Worm (Caenorhabditis elegans) whole organism, L4/young adult: ENCODE results near the gene F53E4.1.
"Not testable (repeated sequence)": the region's sequence is repeated elsewhere in the genome, so short reads cannot be mapped to it uniquely, and the experiment has no call there.

Experiments
- W03F9.2 ChIP-seq: fragments of 150-350 bp; optimal IDR thresholded peaks from 2 replicates; lab custom pipeline; 2014; ENCODE audit warnings: missing biosample characterization, missing genetic modification characterization
- dao-5 ChIP-seq: sonication (generic microtip); optimal IDR thresholded peaks from 2 replicates; lab custom pipeline; 2016; ENCODE audit warnings: missing genotype, missing genetic modification characterization, moderate library complexity, missing compliant biosample characterization
- him-1 ChIP-seq: sonication (generic microtip); optimal IDR thresholded peaks from 2 replicates; lab custom pipeline; 2016; ENCODE audit warnings: missing genotype, missing genetic modification reagents, missing genetic modification characterization, missing compliant biosample characterization

Gene F53E4.1

ce11 chrV:15674899-15675298, 6.8 kb upstream of the F53E4.1 start:
- TF ChIP-seq him-1 (tag; lab: Kevin White, UChicago) (no peak), dao-5 (no peak), W03F9.2 (no peak)

- TF ChIP-seq him-1 (tag; lab: Kevin White, UChicago) (no peak), dao-5 (no peak), W03F9.2 (no peak)
Observed at ce11 chrV:15673707-15674106, 5.6 kb upstream of the F53E4.1 start, which contains the start of gene nhr-51. nhr-51 (plus strand) TSS chrV:15674007.

ce11 chrV:15670139-15670538, 2.0 kb upstream of the F53E4.1 start, which contains the start of gene K06B4.15:
K06B4.15 (plus strand) TSS chrV:15670439.
- not testable (repeated sequence) for TF ChIP-seq dao-5; W03F9.2; him-1 (tag; lab: Kevin White, UChicago)

ce11 chrV:15668870-15669269, 770 bp upstream of the F53E4.1 start, which contains the start of gene K06B4.4:
K06B4.4 (plus strand) TSS chrV:15669170.
- TF ChIP-seq him-1 (tag; lab: Kevin White, UChicago) = no peak

ce11 chrV:15666718-15667117, 1.4 kb downstream of the F53E4.1 start:
- TF ChIP-seq dao-5 = no peak
- TF ChIP-seq W03F9.2 = no peak
- no peak for TF ChIP-seq him-1 (tag; lab: Kevin White, UChicago)

DNA sequence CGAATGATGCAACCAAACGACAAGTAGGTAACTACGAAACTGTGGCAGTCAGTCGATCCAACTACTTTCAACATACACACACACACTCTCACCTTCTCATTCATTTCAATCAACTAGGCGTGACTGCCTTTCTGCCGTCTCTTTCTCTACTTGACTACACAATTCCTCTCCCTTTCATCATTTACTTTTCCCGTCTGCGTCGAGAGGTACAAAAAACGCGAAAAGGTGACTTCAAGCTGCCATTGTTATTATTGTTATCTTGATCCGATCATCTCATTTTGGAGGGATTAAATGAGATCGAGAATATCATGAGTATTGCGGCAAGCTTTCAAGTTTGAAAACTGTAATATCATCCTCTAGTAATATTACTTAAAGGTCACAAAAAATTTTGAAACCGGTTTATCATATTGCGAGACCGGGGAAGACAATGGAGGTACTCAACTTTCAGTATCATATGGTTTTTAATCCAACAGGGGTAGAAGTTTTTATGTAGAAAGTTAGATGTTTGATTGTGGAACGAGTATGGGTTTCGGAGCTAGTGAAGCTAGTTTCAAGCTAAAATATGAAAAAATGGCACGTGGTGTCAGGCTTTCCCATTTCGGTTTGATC, 3.9 kb downstream of the F53E4.1 start:
- TF ChIP-seq dao-5 (no peak), him-1 (tag; lab: Kevin White, UChicago) (no peak), W03F9.2 (no peak)

DNA sequence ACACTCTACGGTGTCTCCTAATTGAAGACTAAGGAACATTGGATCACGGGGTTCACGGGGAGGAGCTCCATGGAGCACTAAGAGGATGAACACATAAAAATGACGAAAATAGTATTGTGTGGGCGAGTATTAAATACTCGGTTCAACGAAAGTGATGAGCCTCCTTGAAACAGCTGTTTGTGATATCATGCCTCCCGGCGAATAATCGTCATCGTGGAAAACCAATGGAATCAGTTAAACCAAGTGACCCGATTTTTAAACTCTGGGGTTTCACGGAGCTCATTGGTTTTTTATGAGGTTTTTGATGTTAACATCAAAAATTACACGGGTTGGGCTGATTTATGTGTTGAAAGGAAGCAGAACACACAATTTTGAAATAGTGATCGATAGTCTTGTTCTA, 6.5 kb downstream of the F53E4.1 start:
- TF ChIP-seq dao-5 = no peak
- no peak for TF ChIP-seq him-1 (tag; lab: Kevin White, UChicago)
- TF ChIP-seq W03F9.2 = no peak

DNA sequence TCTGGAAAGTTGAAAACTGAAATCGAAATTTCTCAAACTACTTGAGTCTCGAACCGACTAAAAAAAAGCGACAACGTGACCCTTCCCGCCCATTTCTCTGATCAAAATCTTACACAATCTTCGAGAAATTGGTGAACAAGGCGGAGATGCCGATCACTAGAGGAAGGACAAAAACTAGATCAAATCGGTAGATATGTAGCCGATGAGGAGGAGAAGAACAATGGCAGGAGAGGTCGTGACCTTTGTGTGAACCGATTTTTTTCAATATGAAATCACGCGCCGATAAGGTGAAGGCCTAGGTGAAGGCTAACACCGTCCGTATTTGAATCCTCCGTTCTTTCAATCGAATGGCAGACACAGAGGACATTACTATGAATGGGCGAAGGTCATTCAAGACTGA, 7.1 kb downstream of the F53E4.1 start:
- TF ChIP-seq him-1 (tag; lab: Kevin White, UChicago) (no peak), W03F9.2 (no peak), dao-5 (no peak)

- TF ChIP-seq him-1 (tag; lab: Kevin White, UChicago) = no peak
- no peak for TF ChIP-seq dao-5
- no peak for TF ChIP-seq W03F9.2
Observed at ce11 chrV:15658262-15659060, 9.6 kb downstream of the F53E4.1 start.

DNA sequence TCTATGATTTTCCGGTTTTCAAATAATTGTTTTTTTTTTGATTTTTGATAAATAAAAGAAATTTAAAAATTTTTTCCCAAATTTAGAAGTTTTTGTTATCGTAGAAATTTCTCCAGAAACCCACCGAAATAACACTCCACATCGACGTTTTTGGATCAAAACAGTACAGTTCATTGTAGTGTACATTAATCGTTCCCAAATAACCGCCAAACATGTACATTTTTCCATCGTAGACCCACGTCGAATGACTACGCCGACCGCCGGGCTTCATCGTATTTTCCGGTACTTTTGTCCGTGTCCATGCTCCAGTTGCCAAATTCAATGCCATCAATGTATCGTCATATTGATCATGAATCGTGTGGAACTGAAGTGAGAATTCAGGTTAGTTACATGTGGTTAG, 14.0 kb downstream of the F53E4.1 start, which contains the start of gene F53E4.2:
F53E4.2 (plus strand) TSS at position 301 of the 400 bp plus-strand sequence.
- TF ChIP-seq W03F9.2 (no peak), dao-5 (no peak), him-1 (tag; lab: Kevin White, UChicago) (no peak)

DNA sequence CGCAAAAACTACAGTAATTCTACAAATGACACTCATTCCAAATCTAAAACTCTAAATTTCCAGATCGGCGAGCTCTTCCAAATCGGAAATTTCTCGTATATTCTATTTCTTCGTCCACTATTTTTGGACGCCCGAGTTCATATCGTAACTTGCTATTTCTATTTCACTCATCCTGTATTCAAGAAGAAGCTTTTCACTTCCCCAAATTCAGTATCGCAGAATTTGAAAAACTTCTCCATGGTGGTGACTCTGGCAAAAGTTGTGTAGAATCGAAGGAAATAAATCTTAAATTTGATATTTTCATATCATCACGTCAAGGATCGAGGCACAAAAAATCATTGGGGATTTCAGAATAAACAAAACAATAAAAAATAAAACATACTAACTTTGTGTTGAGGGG, 16.0 kb downstream of the F53E4.1 start:
- no peak for TF ChIP-seq dao-5
- no peak for TF ChIP-seq W03F9.2
- TF ChIP-seq him-1 (tag; lab: Kevin White, UChicago) = no peak

DNA sequence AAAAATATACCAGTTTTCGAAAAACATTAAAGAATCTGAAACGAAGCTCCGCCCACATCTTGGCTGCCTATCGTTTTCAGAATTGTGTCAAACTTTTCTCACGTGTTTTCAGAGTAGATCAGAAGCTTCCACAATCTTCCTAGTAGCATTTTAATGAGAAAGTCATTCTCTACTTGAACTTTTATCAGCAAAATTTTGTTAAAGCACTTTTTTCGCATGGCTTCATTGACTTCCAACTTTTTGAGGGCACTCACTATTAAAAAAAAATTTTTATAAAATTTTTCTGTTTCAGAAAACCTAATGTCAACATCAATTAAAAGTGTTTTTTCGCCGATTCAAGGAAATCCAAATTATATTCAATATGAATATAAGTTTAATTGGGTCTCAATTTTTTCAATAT, 17.9 kb downstream of the F53E4.1 start, which contains the start of gene sru-42:
sru-42 (plus strand) TSS at position 301 of the 400 bp plus-strand sequence.
- TF ChIP-seq W03F9.2 = no peak
- TF ChIP-seq him-1 (tag; lab: Kevin White, UChicago) = no peak
- TF ChIP-seq dao-5 = no peak

ce11 chrV:15647536-15648085, 20.5 kb downstream of the F53E4.1 start, which contains the start of the genes C55A1.7 and C55A1.6:
C55A1.7 (minus strand) TSS chrV:15647636.
C55A1.6 (plus strand) TSS chrV:15648035.
- not testable (repeated sequence) for TF ChIP-seq dao-5; him-1 (tag; lab: Kevin White, UChicago); W03F9.2

- TF ChIP-seq him-1 (tag; lab: Kevin White, UChicago) (no peak), dao-5 (no peak), W03F9.2 (no peak)
Observed at ce11 chrV:15644575-15644974, 23.5 kb downstream of the F53E4.1 start, which contains the start of gene str-23. str-23 (plus strand) TSS chrV:15644875.
